Worm (Caenorhabditis elegans) whole organism, mixed stage, embryonic: Measurements from ENCODE around the gene perm-1.

ENCODE experiments used
- elt-3 ChIP-seq: fragments of 150-350 bp; optimal IDR thresholded peaks from 2 replicates; lab custom pipeline; 2014; ENCODE audit warnings: missing biosample characterization, missing genetic modification characterization
- lin-32 ChIP-seq: fragments of 200-800 bp; sonication (Bioruptor generic); optimal IDR thresholded peaks from 2 replicates; lab custom pipeline; 2018; ENCODE audit warnings: mild to moderate bottlenecking, missing genetic modification characterization, missing compliant biosample characterization
- nhr-237 ChIP-seq: fragments of 150-350 bp; optimal IDR thresholded peaks from 2 replicates; lab custom pipeline; 2014; ENCODE audit warnings: missing biosample characterization, missing genetic modification characterization
- unc-62 ChIP-seq: fragments of 150-350 bp; optimal IDR thresholded peaks from 2 replicates; lab custom pipeline; 2014; ENCODE audit warnings: missing biosample characterization, missing genetic modification reagents, missing genetic modification characterization
- zip-8 ChIP-seq: fragments of 150-350 bp; optimal IDR thresholded peaks from 2 replicates; lab custom pipeline; 2014; ENCODE audit warnings: missing biosample characterization, missing genetic modification characterization

DNA sequence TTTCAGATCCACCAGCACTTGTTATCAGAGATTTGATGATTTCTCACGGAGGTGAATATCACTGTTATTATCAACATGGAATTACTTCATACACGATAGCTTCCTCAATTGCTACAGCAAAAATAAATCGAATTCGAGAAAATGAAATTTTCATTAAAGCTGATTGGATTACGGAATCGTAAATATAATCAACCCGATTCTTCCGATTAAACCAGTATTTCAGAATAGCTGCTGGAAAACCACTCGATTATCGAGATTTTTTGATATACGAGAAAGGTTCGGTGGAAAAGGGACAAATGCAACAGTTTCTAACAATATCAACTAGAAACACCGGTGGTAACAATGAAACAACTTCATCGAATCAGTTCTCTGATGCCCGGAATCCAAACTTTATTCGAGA lies 21.4 kb downstream of the perm-1 start:
- TF ChIP-seq zip-8 (tag; lab: Kevin White, UChicago), result no peak
- TF ChIP-seq unc-62, result no peak
- TF ChIP-seq elt-3, result no peak
- no peak for TF ChIP-seq lin-32 (GFP tag; lab: Kevin White, UChicago)
- no peak for TF ChIP-seq nhr-237 (tag; lab: Kevin White, UChicago)
